Fruit fly (Drosophila melanogaster) whole organism, embryonic: ENCODE results near the gene RpL13.

Experiments used
- Bgb ChIP-seq: fragments of 200-800 bp; sonication (Bioruptor generic); IDR thresholded peaks from 2 replicates; pipeline ENCODE4 v1.3.6; 2022; ENCODE audit warnings: missing biosample characterization, missing genetic modification characterization; ENCODE audit not compliant: partially characterized antibody
- BtbVII ChIP-seq: fragments of 200-800 bp; sonication (Bioruptor generic); optimal IDR thresholded peaks from 3 replicates; lab custom pipeline; 2017; ENCODE audit warnings: missing biosample characterization, mild to moderate bottlenecking, missing genetic modification characterization
- CG11093 ChIP-seq: fragments of 200-800 bp; sonication (Bioruptor generic); IDR thresholded peaks from 3 replicates; pipeline ENCODE4 v1.3.6; 2022; ENCODE audit warnings: missing biosample characterization, missing genetic modification characterization
- CG11695 ChIP-seq: fragments of 200-800 bp; sonication (Bioruptor generic); IDR thresholded peaks from 3 replicates; pipeline ENCODE4 v1.3.6; 2022; ENCODE audit warnings: missing biosample characterization, missing genetic modification characterization
- CG13287 ChIP-seq: fragments of 200-800 bp; sonication (Bioruptor generic); IDR thresholded peaks from 2 replicates; pipeline ENCODE4 v1.3.6; 2022; ENCODE audit warnings: missing biosample characterization, missing genetic modification characterization; ENCODE audit not compliant: partially characterized antibody
- CG14965 ChIP-seq: fragments of 200-800 bp; sonication (Bioruptor generic); optimal IDR thresholded peaks from 2 replicates; lab custom pipeline; 2016; ENCODE audit warnings: missing biosample characterization, missing genetic modification characterization, borderline replicate concordance
- CG15011 ChIP-seq: fragments of 200-800 bp; sonication (Bioruptor generic); optimal IDR thresholded peaks from 3 replicates; lab custom pipeline; 2018; ENCODE audit warnings: missing biosample characterization, mild to moderate bottlenecking, missing genetic modification characterization
- CG15073 ChIP-seq: fragments of 200-800 bp; sonication (Bioruptor generic); optimal IDR thresholded peaks from 2 replicates; lab custom pipeline; 2016; ENCODE audit warnings: missing biosample characterization, missing genetic modification characterization
- CG17612 ChIP-seq: fragments of 200-800 bp; sonication (Bioruptor generic); IDR thresholded peaks from 2 replicates; pipeline ENCODE4 v1.3.6; 2022; ENCODE audit warnings: missing biosample characterization, missing genetic modification characterization
- CG18599 ChIP-seq: fragments of 200-800 bp; sonication (Bioruptor generic); optimal IDR thresholded peaks from 3 replicates; lab custom pipeline; 2017; ENCODE audit warnings: missing biosample characterization, missing genetic modification characterization, mild to moderate bottlenecking, moderate library complexity, missing genetic modification reagents
- CG32532 ChIP-seq: fragments of 200-800 bp; sonication (Bioruptor generic); IDR thresholded peaks from 2 replicates; pipeline ENCODE4 v1.3.6; 2022; ENCODE audit warnings: missing biosample characterization, missing genetic modification characterization
- CG32772 ChIP-seq: fragments of 200-800 bp; sonication (Bioruptor generic); IDR thresholded peaks from 2 replicates; pipeline ENCODE4 v1.3.6; 2022; ENCODE audit warnings: missing biosample characterization, missing genetic modification characterization
- CG3838 ChIP-seq: fragments of 200-800 bp; sonication (Bioruptor generic); optimal IDR thresholded peaks from 3 replicates; lab custom pipeline; 2016; ENCODE audit warnings: missing biosample characterization, missing genetic modification characterization
- CG4424 ChIP-seq: fragments of 200-800 bp; sonication (Bioruptor generic); optimal IDR thresholded peaks from 3 replicates; lab custom pipeline; 2016; ENCODE audit warnings: missing biosample characterization, missing genetic modification characterization
- CG7839 ChIP-seq: fragments of 200-800 bp; sonication (Bioruptor generic); optimal IDR thresholded peaks from 3 replicates; lab custom pipeline; 2018; ENCODE audit warnings: missing biosample characterization, mild to moderate bottlenecking, missing genetic modification characterization, moderate library complexity
- CG8290 ChIP-seq, 3 experiments: fragments of 200-800 bp; sonication (Bioruptor generic); optimal IDR thresholded peaks; 2 replicates each; lab custom pipeline; 2016 to 2019; ENCODE audit warnings: missing biosample characterization in 3 of 3, missing genetic modification characterization in 3 of 3, mild to moderate bottlenecking in 2 of 3, moderate library complexity in 1 of 3
- CG8388 ChIP-seq: fragments of 200-800 bp; sonication (Bioruptor generic); optimal IDR thresholded peaks from 2 replicates; lab custom pipeline; 2019; ENCODE audit warnings: missing biosample characterization, mild to moderate bottlenecking, missing genetic modification characterization, moderate library complexity
- CG9437 ChIP-seq: fragments of 200-800 bp; sonication (Bioruptor generic); optimal IDR thresholded peaks from 2 replicates; lab custom pipeline; 2018; ENCODE audit warnings: missing biosample characterization, mild to moderate bottlenecking, missing genetic modification characterization
- CrebB ChIP-seq: fragments of 200-800 bp; sonication (Bioruptor generic); optimal IDR thresholded peaks from 3 replicates; lab custom pipeline; 2018; ENCODE audit warnings: missing biosample characterization, mild to moderate bottlenecking, missing genetic modification characterization
- Dfd ChIP-seq, 2 experiments: fragments of >200 bp; optimal IDR thresholded peaks; 2 replicates each; lab custom pipeline; 2017; ENCODE audit warnings: missing biosample characterization in 2 of 2, missing genetic modification characterization in 2 of 2
- Dip2 ChIP-seq: fragments of 200-800 bp; sonication (Bioruptor generic); IDR thresholded peaks from 2 replicates; pipeline ENCODE4 v1.3.6; 2022; ENCODE audit warnings: missing biosample characterization, missing genetic modification characterization
- Dll ChIP-seq: fragments of 200-800 bp; sonication (Bioruptor generic); IDR thresholded peaks from 4 replicates; pipeline ENCODE4 v1.3.6; 2022; ENCODE audit warnings: missing biosample characterization, missing genetic modification characterization; ENCODE audit not compliant: partially characterized antibody
- Fer3 ChIP-seq: fragments of 200-800 bp; sonication (Bioruptor generic); optimal IDR thresholded peaks from 2 replicates; lab custom pipeline; 2018; ENCODE audit warnings: missing biosample characterization, mild to moderate bottlenecking, missing genetic modification characterization, moderate library complexity
- H2.0 ChIP-seq: fragments of 200-800 bp; sonication (Bioruptor generic); IDR thresholded peaks from 2 replicates; pipeline ENCODE4 v1.3.6; 2022; ENCODE audit warnings: missing biosample characterization, missing genetic modification characterization
- Hey ChIP-seq: fragments of 200-800 bp; sonication (Bioruptor generic); optimal IDR thresholded peaks from 3 replicates; lab custom pipeline; 2018; ENCODE audit warnings: missing biosample characterization, mild to moderate bottlenecking, missing genetic modification characterization
- NFAT ChIP-seq: fragments of 200-800 bp; sonication (Bioruptor generic); IDR thresholded peaks from 2 replicates; pipeline ENCODE4 v1.3.6; 2022; ENCODE audit warnings: missing biosample characterization, missing genetic modification characterization
- Oaz ChIP-seq: fragments of 200-800 bp; sonication (Bioruptor generic); IDR thresholded peaks from 2 replicates; pipeline ENCODE4 v1.3.6; 2022; ENCODE audit warnings: missing biosample characterization, missing genetic modification characterization
- Xbp1 ChIP-seq: fragments of 200-800 bp; sonication (Bioruptor generic); optimal IDR thresholded peaks from 3 replicates; lab custom pipeline; 2016; ENCODE audit warnings: missing biosample characterization, mild to moderate bottlenecking, missing genetic modification characterization
- YL-1 ChIP-seq: fragments of 200-800 bp; sonication (Bioruptor generic); optimal IDR thresholded peaks from 3 replicates; lab custom pipeline; 2017; ENCODE audit warnings: missing biosample characterization, mild to moderate bottlenecking, missing genetic modification characterization
- ac ChIP-seq: fragments of 200-800 bp; sonication (Bioruptor generic); optimal IDR thresholded peaks from 3 replicates; lab custom pipeline; 2017; ENCODE audit warnings: missing biosample characterization, mild to moderate bottlenecking, missing genetic modification characterization
- ash1 ChIP-seq: fragments of 200-800 bp; sonication (Bioruptor generic); optimal IDR thresholded peaks from 2 replicates; lab custom pipeline; 2018; ENCODE audit warnings: missing biosample characterization, mild to moderate bottlenecking, missing genetic modification characterization
- bbx ChIP-seq: fragments of 200-800 bp; sonication (Bioruptor generic); IDR thresholded peaks from 2 replicates; pipeline ENCODE4 v1.3.6; 2022; ENCODE audit warnings: missing biosample characterization, missing genetic modification characterization; ENCODE audit not compliant: partially characterized antibody
- cwo ChIP-seq: fragments of 200-800 bp; sonication (Bioruptor generic); optimal IDR thresholded peaks from 3 replicates; lab custom pipeline; 2017; ENCODE audit warnings: missing biosample characterization, missing genetic modification characterization, mild to moderate bottlenecking, moderate library complexity, missing genetic modification reagents
- dmrt99B ChIP-seq: fragments of 200-800 bp; sonication (Bioruptor generic); optimal IDR thresholded peaks from 2 replicates; lab custom pipeline; 2018; ENCODE audit warnings: missing biosample characterization, mild to moderate bottlenecking, missing genetic modification characterization, moderate library complexity
- ems ChIP-seq: fragments of 200-800 bp; sonication (Bioruptor generic); optimal IDR thresholded peaks from 3 replicates; lab custom pipeline; 2016; ENCODE audit warnings: missing biosample characterization, missing genetic modification characterization
- gce ChIP-seq: fragments of 200-800 bp; sonication (Bioruptor generic); IDR thresholded peaks from 3 replicates; pipeline ENCODE4 v1.3.6; 2022; ENCODE audit warnings: missing biosample characterization, missing genetic modification characterization
- grau ChIP-seq: fragments of 200-800 bp; optimal IDR thresholded peaks from 3 replicates; lab custom pipeline; 2019; ENCODE audit warnings: missing biosample characterization, mild to moderate bottlenecking, missing genetic modification characterization, moderate library complexity
- ham ChIP-seq: fragments of 200-800 bp; sonication (Bioruptor generic); IDR thresholded peaks from 2 replicates; pipeline ENCODE4 v1.3.6; 2022; ENCODE audit warnings: missing biosample characterization, missing genetic modification characterization
- her ChIP-seq: fragments of 200-800 bp; sonication (Bioruptor generic); optimal IDR thresholded peaks from 2 replicates; lab custom pipeline; 2016; ENCODE audit warnings: missing biosample characterization, missing genetic modification characterization
- jing ChIP-seq: fragments of 200-800 bp; sonication (Bioruptor generic); optimal IDR thresholded peaks from 2 replicates; lab custom pipeline; 2018; ENCODE audit warnings: missing biosample characterization, mild to moderate bottlenecking, missing genetic modification characterization
- kay ChIP-seq: fragments of 200-800 bp; sonication (Bioruptor generic); optimal IDR thresholded peaks from 2 replicates; lab custom pipeline; 2016; ENCODE audit warnings: missing biosample characterization, missing genetic modification characterization
- klu ChIP-seq: fragments of 200-800 bp; sonication (Bioruptor generic); IDR thresholded peaks from 2 replicates; pipeline ENCODE4 v1.3.6; 2022; ENCODE audit warnings: missing biosample characterization, missing genetic modification characterization
- pho ChIP-seq: fragments of 200-800 bp; sonication (Bioruptor generic); optimal IDR thresholded peaks from 2 replicates; lab custom pipeline; 2016; ENCODE audit warnings: missing biosample characterization, missing genetic modification characterization
- pnt ChIP-seq: fragments of 200-800 bp; sonication (Bioruptor generic); optimal IDR thresholded peaks from 3 replicates; lab custom pipeline; 2016; ENCODE audit warnings: missing biosample characterization, missing genetic modification characterization
- salm ChIP-seq: fragments of 200-800 bp; sonication (Bioruptor generic); optimal IDR thresholded peaks from 2 replicates; lab custom pipeline; 2018; ENCODE audit warnings: missing biosample characterization, mild to moderate bottlenecking, missing genetic modification characterization
- sqz ChIP-seq: fragments of 200-800 bp; sonication (Bioruptor generic); optimal IDR thresholded peaks from 3 replicates; lab custom pipeline; 2018; ENCODE audit warnings: missing biosample characterization, mild to moderate bottlenecking, missing genetic modification characterization
- tin ChIP-seq: fragments of 200-800 bp; sonication (Bioruptor generic); optimal IDR thresholded peaks from 3 replicates; lab custom pipeline; 2016; ENCODE audit warnings: missing biosample characterization, missing genetic modification characterization
- tna ChIP-seq: fragments of 200-800 bp; sonication (Bioruptor generic); IDR thresholded peaks from 2 replicates; pipeline ENCODE4 v1.3.6; 2022; ENCODE audit warnings: missing biosample characterization, missing genetic modification characterization; ENCODE audit not compliant: partially characterized antibody
- tx ChIP-seq: fragments of 200-800 bp; sonication (Bioruptor generic); optimal IDR thresholded peaks from 2 replicates; lab custom pipeline; 2016; ENCODE audit warnings: missing biosample characterization, missing genetic modification characterization
- wek ChIP-seq: fragments of 200-800 bp; sonication (Bioruptor generic); optimal IDR thresholded peaks from 3 replicates; lab custom pipeline; 2018; ENCODE audit warnings: missing biosample characterization, mild to moderate bottlenecking, missing genetic modification characterization, moderate library complexity

RpL13 gene

DNA sequence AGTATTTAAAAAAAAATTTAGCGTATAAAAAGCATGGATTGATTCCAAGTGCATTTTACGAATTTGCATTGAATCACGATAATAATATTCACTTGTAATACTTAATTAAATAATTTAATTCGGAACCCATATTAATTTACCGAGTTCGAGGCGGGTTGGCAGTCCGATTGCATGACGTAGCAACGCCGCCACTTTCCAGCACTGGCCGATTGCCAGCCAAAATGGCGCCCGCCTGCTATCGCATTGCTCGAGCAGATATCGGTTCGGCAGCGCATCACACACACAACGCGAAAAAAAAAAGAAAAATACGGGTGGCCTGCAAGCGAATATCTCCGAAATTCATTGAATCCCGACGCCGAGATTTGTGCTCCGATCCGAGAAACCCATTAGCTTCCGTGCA lies 36.5 kb downstream of the RpL13 start, which contains the start of gene Ndf (continued):
- TF ChIP-seq tna (GFP tag; lab: Robert Waterston, UW) (peak; percentile 59), BtbVII (GFP tag; lab: Kevin White, UChicago) (peak; percentile 21), salm (tag; lab: Kevin White, UChicago) (no peak), sqz (peak; percentile 32), her (GFP tag; lab: Kevin White, UChicago) (peak; percentile 16), Bgb (peak; percentile 87), Oaz (peak; percentile 54), CG32772 (GFP tag; lab: Robert Waterston, UW) (peak; percentile 68), tx (GFP tag; lab: Kevin White, UChicago) (peak; percentile 41), Fer3 (tag; lab: Kevin White, UChicago) (peak; percentile 34), CG11695 (peak; percentile 38; the same call in 1 of the 3 replicates), CG7839 (tag; lab: Kevin White, UChicago) (peak; percentile 61), CG4424 (peak; percentile 76), ems (GFP tag; lab: Kevin White, UChicago) (peak; percentile 31), Hey (tag; lab: Kevin White, UChicago) (no peak), Dfd (GFP tag; optimal IDR thresholded peaks at IDR 0.05; lab: Kevin White, UChicago) (no peak), Dll (GFP tag; lab: Robert Waterston, UW) (peak; percentile 72), CG14965 (GFP tag; lab: Kevin White, UChicago) (no peak), CG32532 (GFP tag; lab: Robert Waterston, UW) (peak; percentile 83), grau (tag; lab: Kevin White, UChicago) (peak; percentile 62), jing (GFP tag; lab: Kevin White, UChicago) (no peak), Xbp1 (GFP tag; lab: Kevin White, UChicago) (peak; percentile 78), CG17612 (GFP tag; lab: Robert Waterston, UW) (0 out of 2 replicates have a peak, but pooled peaks have one; percentile 59), CG15011 (GFP tag; lab: Kevin White, UChicago) (no peak), ac (GFP tag; lab: Kevin White, UChicago) (no peak), ash1 (GFP tag; lab: Kevin White, UChicago) (peak; percentile 47), Dip2 (GFP tag; lab: Robert Waterston, UW) (no peak), YL-1 (GFP tag; lab: Kevin White, UChicago) (peak; percentile 73), gce (GFP tag; lab: Robert Waterston, UW) (no peak), CG11093 (GFP tag; lab: Robert Waterston, UW) (0 out of 3 replicates have a peak, but pooled peaks have one; percentile 32), klu (GFP tag; lab: Robert Waterston, UW) (0 out of 2 replicates have a peak, but pooled peaks have one; percentile 9), dmrt99B (tag; lab: Kevin White, UChicago) (peak; percentile 43), CG15073 (GFP tag; lab: Kevin White, UChicago) (no peak), CG8388 (GFP tag; lab: Kevin White, UChicago) (peak; percentile 25), CG8290 (GFP tag; optimal IDR thresholded peaks at IDR 0.05; lab: Kevin White, UChicago) (peak; percentile 43), CG8290 (tag; optimal IDR thresholded peaks at IDR 0.05; lab: Kevin White, UChicago) (peak; percentile 54 to 88), pnt (GFP tag; lab: Kevin White, UChicago) (peak; percentile 15), kay (GFP tag; lab: Kevin White, UChicago) (peak; percentile 61), CG9437 (GFP tag; lab: Kevin White, UChicago) (peak; percentile 92), NFAT (GFP tag; lab: Robert Waterston, UW) (peak; percentile 79; the same call in 1 of the 2 replicates), wek (GFP tag; lab: Kevin White, UChicago) (peak; percentile 41), CG13287 (GFP tag; lab: Robert Waterston, UW) (peak; percentile 78), bbx (GFP tag; lab: Robert Waterston, UW) (peak; percentile 87), H2.0 (peak; percentile 39; the same call in 1 of the 2 replicates), CG3838 (GFP tag; lab: Kevin White, UChicago) (no peak), tin (peak; percentile 69), CG18599 (GFP tag; lab: Kevin White, UChicago) (no peak), pho (GFP tag; lab: Kevin White, UChicago) (peak; percentile 61), cwo (GFP tag; lab: Kevin White, UChicago) (peak; percentile 31), ham (GFP tag; lab: Robert Waterston, UW) (no peak), CrebB (tag; lab: Kevin White, UChicago) (peak; percentile 66)
